Fruit fly (Drosophila melanogaster): ENCODE results near the gene CG14982.

DNA sequence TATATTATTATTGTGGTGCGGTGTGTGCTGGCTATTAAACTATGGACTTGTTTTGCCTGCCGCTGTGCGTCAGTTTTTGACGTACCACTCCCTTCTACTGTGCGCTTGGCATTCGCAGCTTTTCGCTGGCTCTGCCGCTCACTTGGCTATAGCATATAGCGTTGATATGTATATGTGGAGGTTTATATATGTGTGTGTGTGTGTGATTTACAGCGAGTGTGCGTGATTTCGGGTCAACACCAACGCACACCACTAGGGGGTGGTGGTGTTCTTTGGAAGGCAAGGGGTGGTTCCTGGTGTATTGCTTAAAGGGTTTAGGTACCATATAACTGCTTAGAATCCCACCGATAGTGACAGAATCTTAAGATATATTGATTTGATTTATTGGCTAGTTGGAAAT, 22.2 kb downstream of the CG14982 start, which contains the start of gene CG12605:
- TF ChIP-seq rn (GFP tag; IDR thresholded peaks at IDR 0.05) (no peak), CG8159 (tag; optimal IDR thresholded peaks at IDR 0.05) (no peak), fd96Ca (GFP tag; IDR thresholded peaks at IDR 0.05) (no peak), CG4496 (GFP tag; IDR thresholded peaks at IDR 0.05) (no peak), EcR (GFP tag; optimal IDR thresholded peaks at IDR 0.05) (no peak), Pif1A (GFP tag; optimal IDR thresholded peaks at IDR 0.05) (no peak), CG8301 (tag; optimal IDR thresholded peaks at IDR 0.05) (no peak), CG15710 (tag; optimal IDR thresholded peaks at IDR 0.05) (no peak), CG13204 (GFP tag; optimal IDR thresholded peaks at IDR 0.05) (no peak), Snoo (tag; optimal IDR thresholded peaks at IDR 0.05) (no peak)
